Worm (Caenorhabditis elegans): ENCODE measurements around the gene ttbk-7.

DNA sequence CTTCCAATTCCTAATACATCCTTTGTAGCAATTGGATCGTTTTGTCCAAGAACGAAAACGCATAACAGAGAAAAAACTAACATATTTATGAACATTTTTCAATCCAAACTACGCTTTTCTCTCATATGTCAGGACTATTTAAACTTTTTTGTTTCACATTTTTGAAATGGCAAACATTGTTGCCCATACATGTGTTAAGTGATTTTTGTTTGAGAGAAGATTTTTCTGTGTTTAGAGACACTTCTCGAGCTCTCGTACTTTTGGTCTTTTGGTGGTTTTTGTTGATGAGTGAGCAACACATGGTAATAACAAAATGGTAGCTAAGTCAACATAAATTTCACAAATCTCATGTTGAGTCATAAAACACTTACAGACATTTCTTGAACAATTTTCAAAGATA, 9.4 kb upstream of the ttbk-7 start, which contains the start of gene ttr-28:
- no peak for TF ChIP-seq ztf-6 (GFP tag; IDR thresholded peaks at IDR 0.05)
- no peak for TF ChIP-seq attf-5 (GFP tag; optimal IDR thresholded peaks at IDR 0.05)
- TF ChIP-seq die-1 (tag; optimal IDR thresholded peaks at IDR 0.05) = no peak
- TF ChIP-seq nhr-179 (tag; optimal IDR thresholded peaks at IDR 0.05) = no peak
- TF ChIP-seq dpl-1 (GFP tag; optimal IDR thresholded peaks at IDR 0.05) = no peak
- no peak for TF ChIP-seq snpc-4 (GFP tag; optimal IDR thresholded peaks at IDR 0.05)
- no peak for TF ChIP-seq snpc-4 (tag; optimal IDR thresholded peaks at IDR 0.05)
- no peak for TF ChIP-seq ceh-27 (GFP tag; optimal IDR thresholded peaks at IDR 0.05)
- no peak for TF ChIP-seq dpff-1 (tag; optimal IDR thresholded peaks at IDR 0.05)
- TF ChIP-seq unc-62 (GFP tag; optimal IDR thresholded peaks at IDR 0.05) = no peak
- no peak for TF ChIP-seq lin-35 (GFP tag; optimal IDR thresholded peaks at IDR 0.05)
- no peak for TF ChIP-seq ztf-22 (GFP tag; optimal IDR thresholded peaks at IDR 0.05)
- no peak for TF ChIP-seq somi-1 (GFP tag; optimal IDR thresholded peaks at IDR 0.05)
- no peak for TF ChIP-seq nfyb-1 (GFP tag; IDR thresholded peaks at IDR 0.05)
- no peak for TF ChIP-seq snpc-3.4 (tag; optimal IDR thresholded peaks at IDR 0.05)

Measured in whole organism, young adult.